Worm (Caenorhabditis elegans): ENCODE data around the gene sru-2.

The sru-2 gene

ce11 chrIV:9527002-9527401 lies 40.9 kb downstream of the sru-2 start:
- TF ChIP-seq ham-2 (GFP tag; optimal IDR thresholded peaks at IDR 0.05): no peak
- no peak for TF ChIP-seq blmp-1 (tag; optimal IDR thresholded peaks at IDR 0.05)
- TF ChIP-seq ztf-11 (tag; optimal IDR thresholded peaks at IDR 0.05): no peak
- TF ChIP-seq nhr-12 (tag; optimal IDR thresholded peaks at IDR 0.05): no peak
- no peak for TF ChIP-seq sptf-1 (tag; optimal IDR thresholded peaks at IDR 0.05)
- no peak for TF ChIP-seq sem-2 (GFP tag; optimal IDR thresholded peaks at IDR 0.05)
- no peak for TF ChIP-seq nhr-237 (tag; optimal IDR thresholded peaks at IDR 0.05)
- no peak for TF ChIP-seq hlh-1 (tag; optimal IDR thresholded peaks at IDR 0.05)
- no peak for TF ChIP-seq drap-1 (GFP tag; optimal IDR thresholded peaks at IDR 0.05)
- TF ChIP-seq elt-1 (tag; optimal IDR thresholded peaks at IDR 0.05; ENCODE audit: borderline replicate concordance, insufficient read depth): no peak
- no peak for TF ChIP-seq mab-5 (tag; optimal IDR thresholded peaks at IDR 0.05)
- TF ChIP-seq pha-4 (tag; optimal IDR thresholded peaks at IDR 0.05): no peak
- no peak for TF ChIP-seq lin-13 (tag; optimal IDR thresholded peaks at IDR 0.05)
- TF ChIP-seq elt-3 (tag; optimal IDR thresholded peaks at IDR 0.05): no peak
- TF ChIP-seq zip-8 (tag; optimal IDR thresholded peaks at IDR 0.05): no peak
- TF ChIP-seq nhr-2 (tag; optimal IDR thresholded peaks at IDR 0.05): no peak

ce11 chrIV:9529647-9530046 lies 43.6 kb downstream of the sru-2 start, which contains the start of gene elo-7:
TSS of gene elo-7 (plus strand) at chrIV:9529947.
- TF ChIP-seq drap-1 (GFP tag; optimal IDR thresholded peaks at IDR 0.05) (no peak), lin-32 (GFP tag; optimal IDR thresholded peaks at IDR 0.05) (no peak), ham-2 (GFP tag; optimal IDR thresholded peaks at IDR 0.05) (no peak), lsy-2 (tag; optimal IDR thresholded peaks at IDR 0.05) (no peak), mep-1 (tag; optimal IDR thresholded peaks at IDR 0.05) (no peak), ceh-39 (tag; optimal IDR thresholded peaks at IDR 0.05) (no peak), pha-4 (tag; optimal IDR thresholded peaks at IDR 0.05) (no peak), bed-3 (GFP tag; optimal IDR thresholded peaks at IDR 0.05) (no peak), snpc-4 (tag; optimal IDR thresholded peaks at IDR 0.05) (no peak), ceh-83 (GFP tag; optimal IDR thresholded peaks at IDR 0.05) (no peak), unc-62 (GFP tag; optimal IDR thresholded peaks at IDR 0.05) (no peak), nhr-2 (tag; optimal IDR thresholded peaks at IDR 0.05) (no peak), nhr-237 (tag; optimal IDR thresholded peaks at IDR 0.05) (no peak), ces-1 (GFP tag; optimal IDR thresholded peaks at IDR 0.05) (no peak), cnd-1 (tag; optimal IDR thresholded peaks at IDR 0.05) (no peak), flh-1 (GFP tag; optimal IDR thresholded peaks at IDR 0.05) (no peak), mls-2 (tag; optimal IDR thresholded peaks at IDR 0.05) (no peak), elt-1 (tag; optimal IDR thresholded peaks at IDR 0.05; ENCODE audit: borderline replicate concordance, insufficient read depth) (no peak), unc-39 (tag; optimal IDR thresholded peaks at IDR 0.05) (no peak)

ce11 chrIV:9530768-9531167 lies 44.7 kb downstream of the sru-2 start:
- no peak for TF ChIP-seq cnd-1 (tag; optimal IDR thresholded peaks at IDR 0.05)
- no peak for TF ChIP-seq sptf-1 (tag; optimal IDR thresholded peaks at IDR 0.05)
- no peak for TF ChIP-seq blmp-1 (tag; optimal IDR thresholded peaks at IDR 0.05)
- TF ChIP-seq sem-2 (GFP tag; optimal IDR thresholded peaks at IDR 0.05): no peak
- no peak for TF ChIP-seq snpc-4 (tag; optimal IDR thresholded peaks at IDR 0.05)
- no peak for TF ChIP-seq elt-3 (tag; optimal IDR thresholded peaks at IDR 0.05)
- no peak for TF ChIP-seq drap-1 (GFP tag; optimal IDR thresholded peaks at IDR 0.05)
- no peak for TF ChIP-seq lin-32 (GFP tag; optimal IDR thresholded peaks at IDR 0.05)
- TF ChIP-seq M03D4.4 (tag; optimal IDR thresholded peaks at IDR 0.05): no peak
- TF ChIP-seq ham-2 (GFP tag; optimal IDR thresholded peaks at IDR 0.05): no peak
- no peak for TF ChIP-seq nhr-237 (tag; optimal IDR thresholded peaks at IDR 0.05)
- no peak for TF ChIP-seq lin-13 (tag; optimal IDR thresholded peaks at IDR 0.05)
- TF ChIP-seq unc-39 (tag; optimal IDR thresholded peaks at IDR 0.05): no peak

DNA sequence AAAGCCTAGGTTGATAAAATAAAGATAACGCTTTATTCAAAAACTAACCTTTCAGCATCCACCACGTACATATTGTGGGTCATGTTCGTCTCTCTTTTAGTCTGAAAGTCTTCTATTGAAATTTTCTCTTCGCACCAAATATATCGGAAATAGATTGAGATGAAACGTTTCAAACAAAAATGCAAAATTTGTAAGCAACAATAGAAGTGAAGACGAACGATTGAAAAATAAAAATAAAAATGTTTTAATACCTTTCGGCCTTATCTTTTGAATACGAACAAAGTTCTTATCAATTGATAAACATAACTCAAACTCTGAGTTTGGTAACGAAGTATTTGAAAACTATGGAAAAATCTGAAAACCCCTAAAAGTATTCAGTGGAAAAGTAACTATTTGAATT lies 47.0 kb downstream of the sru-2 start, which contains the start of gene F56H11.2:
Gene F56H11.2, minus strand, starts transcription at position 101 of the 400 bp plus-strand sequence.
- TF ChIP-seq bed-3 (GFP tag; optimal IDR thresholded peaks at IDR 0.05) (no peak), sem-2 (GFP tag; optimal IDR thresholded peaks at IDR 0.05) (no peak), ztf-11 (tag; optimal IDR thresholded peaks at IDR 0.05) (no peak), sptf-1 (tag; optimal IDR thresholded peaks at IDR 0.05) (no peak), flh-1 (GFP tag; optimal IDR thresholded peaks at IDR 0.05) (no peak), unc-39 (tag; optimal IDR thresholded peaks at IDR 0.05) (no peak), ham-2 (GFP tag; optimal IDR thresholded peaks at IDR 0.05) (no peak), zip-8 (tag; optimal IDR thresholded peaks at IDR 0.05) (no peak), lsy-2 (tag; optimal IDR thresholded peaks at IDR 0.05) (no peak), ceh-39 (tag; optimal IDR thresholded peaks at IDR 0.05) (no peak), hlh-1 (tag; optimal IDR thresholded peaks at IDR 0.05) (no peak), nhr-237 (tag; optimal IDR thresholded peaks at IDR 0.05) (no peak), lin-32 (GFP tag; optimal IDR thresholded peaks at IDR 0.05) (no peak), ceh-83 (GFP tag; optimal IDR thresholded peaks at IDR 0.05) (no peak), M03D4.4 (tag; optimal IDR thresholded peaks at IDR 0.05) (no peak), nhr-12 (tag; optimal IDR thresholded peaks at IDR 0.05) (no peak), nhr-76 (tag; optimal IDR thresholded peaks at IDR 0.05) (no peak), ceh-43 (GFP tag; optimal IDR thresholded peaks at IDR 0.05) (no peak), blmp-1 (tag; optimal IDR thresholded peaks at IDR 0.05) (no peak)
